Worm (Caenorhabditis elegans) whole organism, L1 larva: Measurements from ENCODE around the gene T24C12.3.

ENCODE experiments used
- C16A3.4 ChIP-seq: fragments of 150-350 bp; optimal IDR thresholded peaks from 2 replicates; lab custom pipeline; 2014; ENCODE audit warnings: missing biosample characterization, missing genetic modification characterization
- F16B12.6 ChIP-seq: fragments of 150-350 bp; optimal IDR thresholded peaks from 2 replicates; lab custom pipeline; 2014; ENCODE audit warnings: missing biosample characterization, missing genetic modification characterization
- Y116A8C.19 ChIP-seq: sonication (generic microtip); optimal IDR thresholded peaks from 2 replicates; lab custom pipeline; 2016; ENCODE audit warnings: missing compliant biosample characterization, missing genetic modification characterization, borderline replicate concordance
- aha-1 ChIP-seq: fragments of 150-350 bp; optimal IDR thresholded peaks from 2 replicates; lab custom pipeline; 2014; ENCODE audit warnings: missing biosample characterization, missing genetic modification characterization
- aly-2 ChIP-seq: fragments of 150-350 bp; optimal IDR thresholded peaks from 2 replicates; lab custom pipeline; 2014; ENCODE audit warnings: missing biosample characterization, missing genetic modification characterization
- ama-1 ChIP-seq: fragments of 150-350 bp; optimal IDR thresholded peaks from 2 replicates; lab custom pipeline; 2014
- blmp-1 ChIP-seq: fragments of 150-350 bp; optimal IDR thresholded peaks from 2 replicates; lab custom pipeline; 2014; ENCODE audit warnings: missing biosample characterization, missing genetic modification characterization
- ceh-63 ChIP-seq: fragments of 200-800 bp; sonication (Bioruptor generic); optimal IDR thresholded peaks from 2 replicates; lab custom pipeline; 2018; ENCODE audit warnings: mild to moderate bottlenecking, missing genetic modification characterization, missing compliant biosample characterization
- ceh-82 ChIP-seq, 3 experiments: fragments of 150-350 bp in 1 of 3; sonication (generic microtip) in 2 of 3; optimal IDR thresholded peaks; 2 replicates each; lab custom pipeline; 2014 to 2017; ENCODE audit warnings: missing biosample characterization in 3 of 3, missing genetic modification characterization in 3 of 3
- ceh-88 ChIP-seq: fragments of 200-800 bp; sonication (Bioruptor generic); IDR thresholded peaks from 2 replicates; pipeline ENCODE4 v1.3.6; 2022; ENCODE audit warnings: missing genetic modification characterization, missing compliant biosample characterization
- ceh-90 ChIP-seq: sonication (generic microtip); optimal IDR thresholded peaks from 2 replicates; lab custom pipeline; 2016; ENCODE audit warnings: missing genetic modification characterization, missing compliant biosample characterization
- ces-1 ChIP-seq: fragments of 150-350 bp; optimal IDR thresholded peaks from 2 replicates; lab custom pipeline; 2014; ENCODE audit warnings: missing biosample characterization, missing genetic modification reagents, missing genetic modification characterization
- dpl-1 ChIP-seq, 3 experiments: fragments of 150-350 bp in 2 of 3; sonication (generic microtip) in 1 of 3; optimal IDR thresholded peaks; 2 replicates each; lab custom pipeline; 2014 to 2017; ENCODE audit warnings: missing biosample characterization in 3 of 3, missing genetic modification characterization in 3 of 3, missing genetic modification reagents in 3 of 3
- egl-27 ChIP-seq, 2 experiments: fragments of 150-350 bp in 1 of 2; sonication (generic microtip); optimal IDR thresholded peaks; 3 replicates each; lab custom pipeline; 2017 to 2018; ENCODE audit warnings: missing biosample characterization in 2 of 2, missing genetic modification characterization in 2 of 2, missing genetic modification reagents in 2 of 2
- fkh-4 ChIP-seq: sonication (generic microtip); optimal IDR thresholded peaks from 2 replicates; lab custom pipeline; 2016; ENCODE audit warnings: missing compliant biosample characterization, missing genetic modification characterization, borderline replicate concordance
- fkh-8 ChIP-seq: sonication (generic microtip); optimal IDR thresholded peaks from 2 replicates; lab custom pipeline; 2016; ENCODE audit warnings: mild to moderate bottlenecking, missing genetic modification characterization, missing compliant biosample characterization
- fos-1 ChIP-seq: fragments of 150-350 bp; optimal IDR thresholded peaks from 2 replicates; lab custom pipeline; 2014; ENCODE audit warnings: missing biosample characterization, missing genetic modification characterization
- hlh-4 ChIP-seq: sonication (generic microtip); optimal IDR thresholded peaks from 2 replicates; lab custom pipeline; 2016; ENCODE audit warnings: mild to moderate bottlenecking, missing genetic modification characterization, missing compliant biosample characterization
- hpl-2 ChIP-seq: fragments of 150-350 bp; optimal IDR thresholded peaks from 2 replicates; lab custom pipeline; 2014; ENCODE audit warnings: missing biosample characterization, missing genetic modification reagents, missing genetic modification characterization
- irx-1 ChIP-seq: sonication (generic microtip); optimal IDR thresholded peaks from 2 replicates; lab custom pipeline; 2016; ENCODE audit warnings: missing genetic modification characterization, missing compliant biosample characterization
- lin-13 ChIP-seq: fragments of 150-350 bp; optimal IDR thresholded peaks from 2 replicates; lab custom pipeline; 2014; ENCODE audit warnings: missing biosample characterization, missing genetic modification reagents, missing genetic modification characterization
- lin-14 ChIP-seq: fragments of 200-800 bp; sonication (Bioruptor generic); optimal IDR thresholded peaks from 2 replicates; lab custom pipeline; 2018; ENCODE audit warnings: mild to moderate bottlenecking, missing genetic modification characterization, moderate library complexity, missing compliant biosample characterization
- lin-15B ChIP-seq: fragments of 150-350 bp; sonication (generic microtip); optimal IDR thresholded peaks from 3 replicates; lab custom pipeline; 2014; ENCODE audit warnings: missing biosample characterization, missing genetic modification characterization
- lin-35 ChIP-seq, 2 experiments: fragments of 150-350 bp; optimal IDR thresholded peaks; 2 replicates each; lab custom pipeline; 2014; ENCODE audit warnings: missing biosample characterization in 2 of 2, missing genetic modification characterization in 2 of 2, missing genetic modification reagents in 2 of 2
- lin-39 ChIP-seq: fragments of 150-350 bp; optimal IDR thresholded peaks from 2 replicates; lab custom pipeline; 2014; ENCODE audit warnings: missing biosample characterization, missing genetic modification reagents, missing genetic modification characterization
- lsy-2 ChIP-seq, 2 experiments: fragments of 150-350 bp; optimal IDR thresholded peaks; 2 replicates each; lab custom pipeline; 2014; ENCODE audit warnings: missing biosample characterization in 2 of 2, missing genetic modification characterization in 2 of 2
- mab-9 ChIP-seq: fragments of 200-800 bp; sonication (Bioruptor generic); IDR thresholded peaks from 2 replicates; pipeline ENCODE4 v1.3.6; 2022; ENCODE audit warnings: missing genetic modification reagents, missing genetic modification characterization, missing compliant biosample characterization
- mef-2 ChIP-seq: fragments of 150-350 bp; optimal IDR thresholded peaks from 2 replicates; lab custom pipeline; 2014; ENCODE audit warnings: missing biosample characterization, missing genetic modification characterization
- mep-1 ChIP-seq: fragments of 150-350 bp; optimal IDR thresholded peaks from 2 replicates; lab custom pipeline; 2014; ENCODE audit warnings: missing biosample characterization, missing genetic modification characterization
- nhr-11 ChIP-seq: fragments of 150-350 bp; optimal IDR thresholded peaks from 2 replicates; lab custom pipeline; 2014; ENCODE audit warnings: missing biosample characterization, missing genetic modification characterization
- nhr-20 ChIP-seq: sonication (generic microtip); optimal IDR thresholded peaks from 2 replicates; lab custom pipeline; 2016; ENCODE audit warnings: mild to moderate bottlenecking, missing genetic modification characterization, missing compliant biosample characterization
- nhr-237 ChIP-seq: fragments of 150-350 bp; optimal IDR thresholded peaks from 2 replicates; lab custom pipeline; 2014; ENCODE audit warnings: missing biosample characterization, missing genetic modification characterization
- nhr-28 ChIP-seq: fragments of 150-350 bp; optimal IDR thresholded peaks from 2 replicates; lab custom pipeline; 2014; ENCODE audit warnings: missing biosample characterization, missing genetic modification characterization
- nhr-76 ChIP-seq: sonication (generic microtip); optimal IDR thresholded peaks from 2 replicates; lab custom pipeline; 2017; ENCODE audit warnings: missing biosample characterization, missing genetic modification characterization
- nhr-77 ChIP-seq: fragments of 150-350 bp; optimal IDR thresholded peaks from 2 replicates; lab custom pipeline; 2014; ENCODE audit warnings: missing biosample characterization, missing genetic modification characterization
- pqm-1 ChIP-seq: sonication (generic microtip); optimal IDR thresholded peaks from 3 replicates; lab custom pipeline; 2017; ENCODE audit warnings: missing biosample characterization, missing genetic modification characterization
- skn-1 ChIP-seq: fragments of 150-350 bp; optimal IDR thresholded peaks from 2 replicates; lab custom pipeline; 2014; ENCODE audit warnings: missing biosample characterization, missing genetic modification characterization
- snpc-4 ChIP-seq: fragments of 150-350 bp; optimal IDR thresholded peaks from 2 replicates; lab custom pipeline; 2014; ENCODE audit warnings: missing biosample characterization, missing genetic modification characterization
- snu-23 ChIP-seq: sonication (generic microtip); optimal IDR thresholded peaks from 2 replicates; lab custom pipeline; 2016; ENCODE audit warnings: missing genetic modification characterization, missing compliant biosample characterization
- sox-4 ChIP-seq: sonication (generic microtip); optimal IDR thresholded peaks from 2 replicates; lab custom pipeline; 2016; ENCODE audit warnings: missing genetic modification characterization, missing compliant biosample characterization
- sup-37 ChIP-seq: fragments of 200-800 bp; sonication (Bioruptor generic); optimal IDR thresholded peaks from 2 replicates; lab custom pipeline; 2018; ENCODE audit warnings: mild to moderate bottlenecking, missing genetic modification characterization, missing compliant biosample characterization
- tbx-2 ChIP-seq: sonication (generic microtip); optimal IDR thresholded peaks from 2 replicates; lab custom pipeline; 2016; ENCODE audit warnings: missing genetic modification characterization, missing compliant biosample characterization
- tlp-1 ChIP-seq: fragments of 150-350 bp; optimal IDR thresholded peaks from 2 replicates; lab custom pipeline; 2014; ENCODE audit warnings: missing biosample characterization, missing genetic modification characterization
- unc-62 ChIP-seq: fragments of 150-350 bp; optimal IDR thresholded peaks from 2 replicates; lab custom pipeline; 2014; ENCODE audit warnings: missing biosample characterization, missing genetic modification reagents, missing genetic modification characterization
- unc-86 ChIP-seq: sonication (generic microtip); optimal IDR thresholded peaks from 2 replicates; lab custom pipeline; 2016; ENCODE audit warnings: missing genetic modification characterization, missing compliant biosample characterization
- zip-4 ChIP-seq: fragments of 200-800 bp; sonication (Bioruptor generic); optimal IDR thresholded peaks from 2 replicates; lab custom pipeline; 2018; ENCODE audit warnings: mild to moderate bottlenecking, missing genetic modification characterization, moderate library complexity, missing compliant biosample characterization
- ztf-11 ChIP-seq, 2 experiments: sonication (generic microtip); optimal IDR thresholded peaks; 2 replicates each; lab custom pipeline; 2016 to 2017; ENCODE audit warnings: missing genetic modification characterization in 2 of 2, missing biosample characterization in 1 of 2, missing compliant biosample characterization in 1 of 2
- ztf-4 ChIP-seq: fragments of 150-350 bp; optimal IDR thresholded peaks from 2 replicates; lab custom pipeline; 2014; ENCODE audit warnings: missing biosample characterization, missing genetic modification characterization

The T24C12.3 gene

ce11 chrX:2231346-2231745, 27.7 kb upstream of the T24C12.3 start:
- TF ChIP-seq lin-14: no peak
- TF ChIP-seq skn-1 (tag; lab: Kevin White, UChicago): no peak
- no peak for TF ChIP-seq fkh-4 (tag; lab: Kevin White, UChicago)
- TF ChIP-seq aly-2 (tag; lab: Kevin White, UChicago): no peak
- no peak for TF ChIP-seq nhr-20 (tag; lab: Kevin White, UChicago)
- TF ChIP-seq zip-4 (GFP tag; lab: Kevin White, UChicago): no peak
- no peak for TF ChIP-seq fos-1
- TF ChIP-seq mef-2: no peak
- no peak for TF ChIP-seq dpl-1 (GFP tag; optimal IDR thresholded peaks at IDR 0.05; lab: Kevin White, UChicago)
- no peak for TF ChIP-seq snpc-4 (tag; lab: Kevin White, UChicago)
- no peak for TF ChIP-seq hpl-2 (GFP tag; lab: Kevin White, UChicago)
- no peak for TF ChIP-seq pqm-1
- no peak for TF ChIP-seq ceh-63 (GFP tag; lab: Kevin White, UChicago)
- TF ChIP-seq nhr-28 (tag; lab: Kevin White, UChicago): no peak

DNA sequence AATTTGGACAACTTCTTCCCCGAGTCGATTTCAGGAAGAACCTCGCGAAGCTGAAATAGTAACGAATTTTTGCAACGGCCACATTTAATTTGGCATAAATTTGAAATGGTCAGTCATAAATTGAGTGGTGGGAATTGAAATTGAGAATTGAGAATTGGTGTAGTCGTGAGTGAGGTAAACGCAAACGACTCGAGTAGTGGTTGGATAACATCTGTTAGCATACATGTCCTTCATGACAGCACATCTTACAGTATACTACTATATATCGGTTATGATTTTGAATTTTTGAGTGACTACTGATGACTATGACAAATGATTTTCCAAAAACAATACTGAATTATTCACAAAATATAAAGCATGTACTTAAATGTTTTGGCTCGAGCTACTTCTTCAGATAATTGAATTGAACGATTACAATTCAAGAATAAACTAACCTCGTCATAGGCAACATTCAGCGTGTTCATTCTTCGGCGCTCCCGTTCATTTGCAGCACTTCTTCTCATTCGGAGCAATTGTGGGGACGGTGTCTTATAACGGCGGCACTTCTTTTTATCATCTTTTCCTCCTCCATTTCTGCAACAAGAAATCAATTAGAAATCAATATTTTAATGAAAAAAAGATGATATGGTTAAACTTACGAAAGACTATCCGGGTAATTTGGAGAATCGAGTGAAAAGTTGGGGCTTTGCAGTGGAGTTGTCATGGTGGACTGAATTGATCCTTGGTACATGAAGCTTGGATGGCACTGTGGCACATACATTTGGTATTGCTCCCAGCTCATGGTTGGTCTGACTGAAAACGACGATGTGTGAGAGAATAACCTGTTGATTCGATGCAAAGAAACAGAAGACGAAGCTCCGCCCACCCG, 25.8 kb upstream of the T24C12.3 start, which contains the start of gene lin-32:
TSS of gene lin-32 (minus strand) at position 818 of the 868 bp plus-strand sequence.
- TF ChIP-seq ztf-11 (tag; optimal IDR thresholded peaks at IDR 0.05; lab: Kevin White, UChicago) (peak in 1 of 2 experiments; percentile 65), tbx-2 (tag; lab: Kevin White, UChicago) (peak; percentile 1), hlh-4 (tag; lab: Kevin White, UChicago) (no peak)
- TF ChIP-seq, all 84 proteins: peak for 2

DNA sequence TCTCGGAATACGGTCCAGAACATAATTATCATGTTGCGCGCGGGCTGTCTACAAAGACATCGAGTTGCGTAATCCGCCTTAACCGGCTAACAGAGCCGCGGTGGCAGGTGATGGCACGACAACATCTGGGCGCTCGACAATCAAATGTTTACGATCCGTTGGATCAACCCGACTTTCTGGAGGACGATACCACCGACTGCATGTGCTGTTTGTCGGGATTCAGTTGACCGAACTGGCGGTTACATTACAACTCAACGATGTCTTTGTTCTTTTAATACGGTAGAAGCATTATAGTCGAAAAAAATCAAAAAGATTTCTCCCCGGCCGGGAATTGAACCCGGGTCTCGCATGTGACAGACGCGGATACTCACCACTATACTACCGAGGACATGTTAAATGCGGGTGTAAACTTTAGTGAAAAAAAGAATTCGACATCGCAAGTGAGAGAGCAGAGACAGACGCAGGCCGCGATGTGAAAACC, 23.2 kb upstream of the T24C12.3 start:
- TF ChIP-seq lin-15B (tag; lab: Kevin White, UChicago): no peak
- peak; percentile 61; the same call in 1 of the 2 replicates for TF ChIP-seq ceh-88 (GFP tag; lab: Robert Waterston, UW)
- TF ChIP-seq sox-4 (tag; lab: Kevin White, UChicago): peak; percentile 0
- no peak for TF ChIP-seq nhr-11 (tag; lab: Kevin White, UChicago)
- TF ChIP-seq egl-27 (tag; optimal IDR thresholded peaks at IDR 0.05; lab: Kevin White, UChicago): peak in 1 of 2 experiments; percentile 46
- TF ChIP-seq mep-1: peak; percentile 52
- peak; percentile 47 for TF ChIP-seq unc-86 (tag; lab: Kevin White, UChicago)
- peak; percentile 17 for TF ChIP-seq blmp-1
- no peak for TF ChIP-seq mab-9
- no peak for TF ChIP-seq aha-1
- TF ChIP-seq ama-1: no peak
- TF ChIP-seq nhr-20 (tag; lab: Kevin White, UChicago): peak; percentile 66
- TF ChIP-seq ztf-4: no peak
- no peak for TF ChIP-seq mef-2
- TF ChIP-seq lin-39 (tag; lab: Kevin White, UChicago): no peak
- TF ChIP-seq lsy-2 (tag; optimal IDR thresholded peaks at IDR 0.05; lab: Kevin White, UChicago): peak; percentile 58 to 78
- no peak for TF ChIP-seq aly-2 (tag; lab: Kevin White, UChicago)
- TF ChIP-seq snu-23 (GFP tag; lab: Kevin White, UChicago): peak; percentile 82
- TF ChIP-seq irx-1 (tag; lab: Kevin White, UChicago): peak; percentile 46
- TF ChIP-seq ceh-90 (tag; lab: Kevin White, UChicago): no peak
- peak; percentile 49 for TF ChIP-seq nhr-77 (tag; lab: Kevin White, UChicago)
- TF ChIP-seq hpl-2 (GFP tag; lab: Kevin White, UChicago): no peak
- TF ChIP-seq nhr-237 (tag; lab: Kevin White, UChicago): peak; percentile 23
- peak; percentile 69 for TF ChIP-seq fkh-8 (tag; lab: Kevin White, UChicago)
- peak; percentile 35 to 67 for TF ChIP-seq lin-35 (GFP tag; optimal IDR thresholded peaks at IDR 0.05; lab: Kevin White, UChicago)
- peak; percentile 65 for TF ChIP-seq C16A3.4 (tag; lab: Kevin White, UChicago)
- peak; percentile 33 for TF ChIP-seq fos-1
- no peak for TF ChIP-seq tlp-1 (tag; lab: Kevin White, UChicago)
- TF ChIP-seq Y116A8C.19: no peak
- peak; percentile 44 for TF ChIP-seq sup-37 (GFP tag; lab: Kevin White, UChicago)
- no peak for TF ChIP-seq nhr-76 (tag; lab: Kevin White, UChicago)
- no peak for TF ChIP-seq unc-62 (GFP tag; lab: Kevin White, UChicago)
- peak; percentile 61 for TF ChIP-seq lin-13
- peak; percentile 26 to 75 (median 61) for TF ChIP-seq ceh-82 (tag; optimal IDR thresholded peaks at IDR 0.05; lab: Kevin White, UChicago)
- TF ChIP-seq F16B12.6 (tag; lab: Kevin White, UChicago): peak; percentile 12
- no peak for TF ChIP-seq ces-1 (GFP tag; lab: Kevin White, UChicago)
- peak in 1 of 3 experiments; percentile 34 for TF ChIP-seq dpl-1 (GFP tag; optimal IDR thresholded peaks at IDR 0.05; lab: Kevin White, UChicago)
